Fruit fly (Drosophila melanogaster): ENCODE results near the gene Dim1.
A peak's percentile ranks its signal among the peaks of the same experiment; 100 is the strongest.

The Dim1 gene

DNA sequence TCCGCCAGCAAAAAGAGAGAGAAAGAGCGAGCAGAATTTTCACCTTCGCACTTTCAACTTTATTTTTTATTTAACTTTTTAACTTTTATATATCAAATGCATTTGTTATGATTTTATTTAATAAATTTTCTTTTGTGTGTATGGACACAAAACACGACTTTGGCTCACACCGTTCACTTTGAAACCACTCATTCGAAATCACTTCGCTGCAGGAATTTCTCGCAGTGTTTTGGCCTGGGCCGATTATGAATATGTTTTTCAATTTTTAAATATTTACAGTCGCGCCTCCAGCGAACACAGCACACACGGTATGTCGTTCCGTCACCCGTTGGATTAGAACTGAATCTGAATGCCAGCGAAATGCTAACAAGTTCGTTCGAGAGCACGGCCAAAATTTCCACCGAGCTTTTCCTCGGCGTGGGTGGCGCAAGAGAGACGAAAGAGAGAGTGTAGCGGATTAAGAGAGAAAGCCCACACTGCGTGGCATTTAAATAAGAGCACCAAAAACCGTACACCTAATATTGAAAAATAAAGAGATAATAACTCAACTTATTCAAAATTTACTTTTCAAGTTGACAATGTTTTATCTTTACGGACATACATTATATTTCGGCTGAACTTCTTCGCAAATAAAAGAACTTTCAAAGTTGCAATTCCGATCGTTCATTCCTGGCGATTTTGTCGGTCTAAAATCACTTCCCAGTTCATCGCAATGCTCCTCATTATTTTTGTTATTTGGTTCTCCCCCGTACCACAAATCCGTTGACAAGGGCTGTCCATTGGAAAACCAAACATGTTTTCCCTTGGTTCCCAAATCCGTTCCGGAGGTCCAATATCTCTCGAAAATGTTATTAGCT lies 38.1 kb downstream of the Dim1 start, which contains the start of gene CG15431 (continued):
- TF ChIP-seq B-H1 (GFP tag; IDR thresholded peaks at IDR 0.05) (0 out of 3 replicates have a peak, but pooled peaks have one; percentile 37), CG5953 (GFP tag; IDR thresholded peaks at IDR 0.05) (no peak), CG7745 (tag; optimal IDR thresholded peaks at IDR 0.05) (no peak), Camta (GFP tag; optimal IDR thresholded peaks at IDR 0.05) (no peak), dmrt99B (tag; optimal IDR thresholded peaks at IDR 0.05) (peak; percentile 73), tll (GFP tag; optimal IDR thresholded peaks at IDR 0.05) (no peak), tio (GFP tag; optimal IDR thresholded peaks at IDR 0.05) (no peak), so (GFP tag; IDR thresholded peaks at IDR 0.05) (0 out of 3 replicates have a peak, but pooled peaks have one; percentile 22), CG32772 (GFP tag; IDR thresholded peaks at IDR 0.05) (peak; percentile 36; the same call in 1 of the 2 replicates), gem (tag; optimal IDR thresholded peaks at IDR 0.05) (peak; percentile 69), D19A (tag; optimal IDR thresholded peaks at IDR 0.05) (no peak), CG11723 (GFP tag; optimal IDR thresholded peaks at IDR 0.05) (peak; percentile 53), CG11456 (GFP tag; IDR thresholded peaks at IDR 0.05) (peak; percentile 72), dm (GFP tag; optimal IDR thresholded peaks at IDR 0.05) (no peak), bcd (GFP tag; optimal IDR thresholded peaks at IDR 0.05) (peak; percentile 58), ap (GFP tag; IDR thresholded peaks at IDR 0.05) (no peak), CG8765 (GFP tag; IDR thresholded peaks at IDR 0.05) (no peak), caup (GFP tag; optimal IDR thresholded peaks at IDR 0.05; ENCODE audit: severe bottlenecking) (peak; percentile 70), CG9797 (GFP tag; optimal IDR thresholded peaks at IDR 0.05) (no peak), grn (GFP tag; optimal IDR thresholded peaks at IDR 0.05) (no peak), CkIIα-i1 (GFP tag; IDR thresholded peaks at IDR 0.05) (peak; percentile 65; the same call in 1 of the 2 replicates), tgo (GFP tag; IDR thresholded peaks at IDR 0.05) (peak; percentile 50; the same call in 2 of the 3 replicates), Ptx1 (GFP tag; IDR thresholded peaks at IDR 0.05) (peak; percentile 75), CG10209 (GFP tag; optimal IDR thresholded peaks at IDR 0.05) (peak; percentile 50), NFAT (GFP tag; IDR thresholded peaks at IDR 0.05) (peak; percentile 49), br (optimal IDR thresholded peaks at IDR 0.05) (no peak), CG4424 (GFP tag; optimal IDR thresholded peaks at IDR 0.05) (peak; percentile 17), Hr3 (GFP tag; optimal IDR thresholded peaks at IDR 0.05) (peak; percentile 16), stc (GFP tag; IDR thresholded peaks at IDR 0.05) (peak; percentile 31; the same call in 1 of the 2 replicates), CG42726 (GFP tag; IDR thresholded peaks at IDR 0.05; ENCODE audit: partially characterized antibody) (0 out of 2 replicates have a peak, but pooled peaks have one; percentile 15), repo (GFP tag; optimal IDR thresholded peaks at IDR 0.05) (no peak), CG2678 (tag; optimal IDR thresholded peaks at IDR 0.05) (peak; percentile 69), klu (GFP tag; IDR thresholded peaks at IDR 0.05) (peak; percentile 57), unpg (GFP tag; optimal IDR thresholded peaks at IDR 0.05) (peak; percentile 66), CG1233 (GFP tag; optimal IDR thresholded peaks at IDR 0.05) (peak; percentile 30), scrt (GFP tag; optimal IDR thresholded peaks at IDR 0.05) (peak; percentile 55), eve (GFP tag; optimal IDR thresholded peaks at IDR 0.05) (no peak), H15 (GFP tag; IDR thresholded peaks at IDR 0.05) (peak; percentile 65; the same call in 2 of the 3 replicates), h (optimal IDR thresholded peaks at IDR 0.05) (no peak), Hmr (GFP tag; optimal IDR thresholded peaks at IDR 0.05) (peak; percentile 75), HLH4C (GFP tag; IDR thresholded peaks at IDR 0.05; ENCODE audit: partially characterized antibody) (no peak), kni (GFP tag; optimal IDR thresholded peaks at IDR 0.05) (no peak), CG8478 (optimal IDR thresholded peaks at IDR 0.05) (no peak), CG10654 (GFP tag; optimal IDR thresholded peaks at IDR 0.05) (peak; percentile 43), CG10147 (GFP tag; optimal IDR thresholded peaks at IDR 0.05) (peak; percentile 28), Blimp-1 (GFP tag; optimal IDR thresholded peaks at IDR 0.05) (no peak), nau (GFP tag; optimal IDR thresholded peaks at IDR 0.05) (peak; percentile 55), Jarid2 (GFP tag; optimal IDR thresholded peaks at IDR 0.05) (peak; percentile 82), row (GFP tag; IDR thresholded peaks at IDR 0.05) (peak; percentile 71)

Data from whole organism, embryonic.